Fruit fly (Drosophila melanogaster) Kc167 (cell line): ENCODE data around the gene CG9254.

ENCODE experiments used
- Myc ChIP-seq: fragments of >200 bp; optimal IDR thresholded peaks from 2 replicates; lab custom pipeline; 2017; ENCODE audit warnings: missing external identifiers
- Sin3A ChIP-seq: fragments of >200 bp; optimal IDR thresholded peaks from 2 replicates; lab custom pipeline; 2018; ENCODE audit warnings: missing external identifiers
- h ChIP-seq: fragments of >200 bp; optimal IDR thresholded peaks from 3 replicates; lab custom pipeline; 2018; ENCODE audit warnings: missing external identifiers
- insv ChIP-seq: fragments of >200 bp; optimal IDR thresholded peaks from 3 replicates; lab custom pipeline; 2018; ENCODE audit warnings: missing external identifiers
- psq ChIP-seq: fragments of >200 bp; optimal IDR thresholded peaks from 2 replicates; lab custom pipeline; 2017; ENCODE audit warnings: missing external identifiers
- ttk ChIP-seq: sonication (Bioruptor generic); optimal IDR thresholded peaks from 2 replicates; lab custom pipeline; 2017; ENCODE audit warnings: missing external identifiers

Gene CG9254

DNA sequence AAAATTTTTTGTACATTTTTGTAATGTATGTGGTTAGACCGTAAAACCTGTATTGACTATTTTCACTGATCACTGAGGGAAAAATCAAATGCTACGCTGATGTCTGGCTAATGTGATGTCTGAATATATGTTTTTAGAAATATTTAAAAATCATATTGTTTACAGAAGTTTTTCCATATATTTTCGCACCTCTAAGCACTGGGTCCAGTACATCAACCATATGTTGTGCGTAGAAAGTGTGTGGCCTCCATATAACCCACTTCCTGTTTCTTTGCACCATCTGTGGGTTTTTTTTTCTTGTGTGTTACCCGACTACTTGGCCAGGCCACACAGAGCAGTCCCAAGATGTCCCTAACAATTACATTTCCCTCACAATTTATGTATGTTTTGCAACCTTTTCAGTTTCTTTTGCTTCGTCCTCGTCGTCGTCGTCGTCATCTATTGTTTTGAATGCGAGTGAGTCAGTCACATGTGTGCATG is at the start of gene CG9254:
TSS of gene CG9254 (minus strand) at position 51 of the 480 bp plus-strand sequence.
- no peak for TF ChIP-seq insv (lab: Kevin White, UChicago)
- no peak for TF ChIP-seq h (lab: Kevin White, UChicago)
- no peak for TF ChIP-seq psq (lab: Kevin White, UChicago)
- TF ChIP-seq ttk (lab: Kevin White, UChicago): no peak
- no peak for TF ChIP-seq Myc (lab: Kevin White, UChicago)
- TF ChIP-seq Sin3A (lab: Kevin White, UChicago): no peak

DNA sequence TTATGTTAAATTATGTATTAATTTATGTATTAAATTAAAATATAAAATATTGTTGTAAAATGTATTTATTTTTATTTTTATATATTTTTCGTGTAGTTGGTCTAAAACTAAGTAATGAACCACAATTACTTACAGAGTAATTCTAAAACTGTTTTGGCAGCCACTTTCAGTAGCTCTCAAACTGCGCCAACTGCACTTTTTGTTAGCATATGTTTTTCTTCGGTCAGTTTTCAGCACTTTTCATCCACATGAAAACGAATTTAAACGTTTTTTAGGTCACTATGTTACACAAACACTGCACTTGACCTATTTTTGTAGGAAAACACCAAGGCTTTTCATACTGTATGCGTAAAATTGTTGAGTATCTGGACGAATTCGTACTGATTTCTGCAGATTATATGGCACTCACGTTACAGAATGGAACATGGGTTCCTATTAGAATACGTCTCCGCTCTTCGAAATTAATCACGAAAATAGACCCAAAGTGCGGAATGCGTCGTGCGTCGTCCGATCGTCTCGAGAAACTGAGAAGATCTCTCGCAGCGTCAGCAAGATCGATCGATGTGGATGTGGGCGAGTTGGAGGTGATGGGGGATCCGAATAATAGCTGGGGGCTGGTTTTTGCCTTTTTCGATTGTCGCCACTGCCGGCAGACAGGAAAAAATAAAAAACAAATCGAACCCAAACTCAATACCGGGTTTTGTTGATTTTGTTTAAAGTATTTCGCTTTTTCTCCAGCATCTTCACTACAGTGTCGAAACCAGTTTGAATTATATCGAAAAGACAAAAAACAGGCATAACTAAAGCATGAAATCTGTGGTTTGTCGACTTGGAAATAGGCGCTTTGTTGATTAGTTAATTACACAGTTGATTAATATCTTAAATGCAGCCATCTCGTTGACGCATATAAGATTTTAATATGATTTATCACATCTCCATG is 45.2 kb upstream of the CG9254 start, which contains the start of gene ics:
TSS of gene ics (minus strand) at position 716 of the 940 bp plus-strand sequence.
- TF ChIP-seq psq (lab: Kevin White, UChicago) (no peak), Myc (lab: Kevin White, UChicago) (no peak), Sin3A (lab: Kevin White, UChicago) (no peak), h (lab: Kevin White, UChicago) (no peak), insv (lab: Kevin White, UChicago) (no peak), ttk (lab: Kevin White, UChicago) (no peak)

DNA sequence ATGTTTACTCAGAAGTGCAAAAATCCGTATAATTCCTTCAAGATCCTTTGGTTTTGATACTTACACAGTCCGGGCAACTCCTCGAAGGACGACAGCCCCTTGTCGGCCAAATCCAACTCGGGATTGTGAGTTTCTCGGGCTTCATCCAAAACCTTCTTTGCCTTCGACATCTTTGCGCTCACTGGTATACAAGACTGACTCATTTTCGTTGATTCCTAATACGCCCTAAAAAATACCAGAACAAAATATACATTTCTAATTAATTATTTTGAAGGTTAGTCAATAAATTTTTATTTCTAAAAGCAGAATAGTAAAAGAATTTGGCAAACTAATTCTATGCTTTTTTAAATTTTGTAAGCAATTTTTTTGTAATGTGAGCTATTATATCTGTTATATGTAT is 44.1 kb upstream of the CG9254 start:
- no peak for TF ChIP-seq Sin3A (lab: Kevin White, UChicago)
- no peak for TF ChIP-seq psq (lab: Kevin White, UChicago)
- TF ChIP-seq Myc (lab: Kevin White, UChicago): no peak
- TF ChIP-seq h (lab: Kevin White, UChicago): no peak
- no peak for TF ChIP-seq ttk (lab: Kevin White, UChicago)
- TF ChIP-seq insv (lab: Kevin White, UChicago): no peak

DNA sequence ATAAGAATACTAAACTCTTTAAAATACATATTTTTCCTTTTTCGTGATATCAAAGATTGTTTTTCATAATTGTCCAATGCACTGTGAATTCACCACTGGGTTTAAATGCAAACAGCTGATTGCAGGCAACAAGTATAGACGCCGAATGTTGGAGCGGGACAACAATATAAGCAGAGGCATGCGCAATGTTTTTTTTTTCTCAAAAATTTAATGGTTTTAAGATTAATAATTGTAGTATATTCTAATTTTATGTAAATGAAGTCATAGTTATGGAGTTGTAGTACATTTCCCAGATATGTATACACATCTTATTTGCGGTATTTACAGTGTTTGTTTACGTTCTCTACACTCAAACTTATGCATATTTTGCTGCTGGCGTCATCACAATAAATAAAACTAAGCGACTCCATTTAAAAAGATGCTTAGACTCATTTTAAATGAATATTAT is 43.5 kb upstream of the CG9254 start:
- TF ChIP-seq Myc (lab: Kevin White, UChicago) (no peak), insv (lab: Kevin White, UChicago) (no peak), ttk (lab: Kevin White, UChicago) (no peak), h (lab: Kevin White, UChicago) (no peak), psq (lab: Kevin White, UChicago) (no peak), Sin3A (lab: Kevin White, UChicago) (no peak)

DNA sequence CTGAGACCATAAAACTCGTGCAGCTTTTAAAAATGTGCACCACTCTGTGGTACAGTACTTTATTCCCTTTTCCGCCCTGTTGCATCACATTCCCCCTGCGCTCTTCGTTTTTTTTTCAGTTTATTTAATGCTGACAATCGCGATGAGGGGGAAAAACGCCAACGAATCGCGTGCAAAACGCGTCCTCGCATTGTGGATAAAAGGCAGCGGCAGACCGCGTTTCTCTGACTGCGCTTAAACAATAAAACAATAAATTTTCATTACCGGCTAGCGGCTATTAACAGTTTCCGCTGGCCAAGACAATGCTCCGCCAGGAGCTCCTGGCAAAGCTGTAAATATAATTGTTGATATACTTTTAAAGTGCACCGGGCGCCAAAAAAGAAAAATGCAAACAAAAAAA is 33.0 kb upstream of the CG9254 start:
- no peak for TF ChIP-seq insv (lab: Kevin White, UChicago)
- no peak for TF ChIP-seq ttk (lab: Kevin White, UChicago)
- no peak for TF ChIP-seq Myc (lab: Kevin White, UChicago)
- no peak for TF ChIP-seq psq (lab: Kevin White, UChicago)
- no peak for TF ChIP-seq Sin3A (lab: Kevin White, UChicago)
- TF ChIP-seq h (lab: Kevin White, UChicago): no peak

DNA sequence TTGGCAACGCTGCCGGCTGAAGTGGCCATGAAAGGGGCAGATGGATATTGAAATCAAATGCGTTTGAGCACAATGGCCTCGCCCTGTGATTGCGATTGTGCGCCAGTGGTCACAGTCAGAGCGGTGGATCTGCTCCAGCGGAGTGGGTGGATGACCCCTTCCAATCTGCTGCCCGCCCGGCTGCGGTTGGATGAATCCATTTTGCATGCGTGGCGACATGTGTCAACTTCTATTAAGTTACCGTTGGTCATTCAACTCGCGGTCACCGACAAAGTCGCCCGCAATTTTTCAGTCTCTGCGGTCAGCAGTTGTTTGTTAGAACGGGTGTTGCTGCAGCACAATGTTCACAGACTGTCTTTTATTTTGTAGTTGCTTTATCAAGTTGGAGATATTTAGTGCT is 18.6 kb upstream of the CG9254 start:
- TF ChIP-seq insv (lab: Kevin White, UChicago) (no peak), psq (lab: Kevin White, UChicago) (no peak), Myc (lab: Kevin White, UChicago) (no peak), Sin3A (lab: Kevin White, UChicago) (no peak), h (lab: Kevin White, UChicago) (no peak), ttk (lab: Kevin White, UChicago) (no peak)

DNA sequence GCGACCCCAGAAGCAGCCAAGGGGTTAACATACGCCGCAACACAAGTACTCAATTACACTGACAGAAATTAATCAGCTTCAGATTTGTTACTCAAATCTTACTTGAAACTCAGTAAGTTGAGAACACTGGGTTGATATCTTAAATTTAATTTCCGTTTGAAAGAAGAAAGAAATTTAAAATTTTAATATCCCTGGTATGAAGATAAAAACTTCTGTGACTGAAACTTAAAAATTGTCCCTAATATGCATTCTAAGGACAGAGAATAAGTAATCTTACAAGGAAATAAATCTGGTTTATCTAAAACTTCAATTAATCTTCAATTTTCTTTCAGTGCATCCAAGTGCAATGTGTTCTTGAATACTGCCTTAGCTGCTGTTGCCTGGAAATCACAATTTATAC is 16.7 kb upstream of the CG9254 start:
- no peak for TF ChIP-seq insv (lab: Kevin White, UChicago)
- no peak for TF ChIP-seq ttk (lab: Kevin White, UChicago)
- TF ChIP-seq h (lab: Kevin White, UChicago): no peak
- no peak for TF ChIP-seq Sin3A (lab: Kevin White, UChicago)
- TF ChIP-seq Myc (lab: Kevin White, UChicago): no peak
- TF ChIP-seq psq (lab: Kevin White, UChicago): no peak

DNA sequence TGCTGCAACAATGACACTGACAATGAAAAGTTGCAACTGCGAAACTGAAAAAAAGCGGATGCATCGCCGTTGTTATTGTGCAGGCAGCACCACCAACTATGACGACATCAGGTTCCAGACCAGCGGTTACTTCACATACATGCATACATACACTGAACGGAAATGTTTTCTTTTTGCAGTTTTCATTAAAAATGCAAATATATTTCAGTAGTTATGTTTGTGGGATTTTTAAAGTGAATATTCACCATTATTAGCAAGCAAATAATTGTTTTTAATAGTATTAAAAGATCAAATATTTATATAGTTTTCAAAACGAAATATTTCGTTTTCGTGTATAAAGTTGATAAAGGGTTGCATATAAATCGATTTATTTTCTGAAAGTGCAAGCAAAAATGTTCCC is 14.9 kb upstream of the CG9254 start:
- no peak for TF ChIP-seq insv (lab: Kevin White, UChicago)
- TF ChIP-seq Myc (lab: Kevin White, UChicago): no peak
- TF ChIP-seq h (lab: Kevin White, UChicago): no peak
- TF ChIP-seq psq (lab: Kevin White, UChicago): no peak
- TF ChIP-seq ttk (lab: Kevin White, UChicago): no peak
- no peak for TF ChIP-seq Sin3A (lab: Kevin White, UChicago)

DNA sequence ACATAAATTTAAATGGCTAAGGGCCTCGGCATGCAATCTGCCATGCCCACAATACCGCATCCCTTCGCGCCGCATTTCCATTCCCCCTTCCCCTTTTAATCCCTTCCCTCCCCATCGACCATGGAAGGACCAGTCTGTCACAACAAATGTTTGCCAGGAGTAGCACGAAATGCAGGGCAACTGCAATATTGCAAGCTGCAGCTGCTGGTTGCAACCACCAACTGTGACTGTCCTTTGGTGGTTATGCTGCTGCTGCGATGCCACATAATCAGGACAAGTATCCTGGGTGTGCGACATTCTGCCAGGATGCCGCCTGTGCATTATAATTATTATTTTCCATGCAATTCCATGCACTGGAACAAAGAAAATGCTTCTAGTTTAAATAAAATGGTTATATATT is 5.6 kb downstream of the CG9254 start:
- TF ChIP-seq ttk (lab: Kevin White, UChicago) (no peak), h (lab: Kevin White, UChicago) (no peak), Sin3A (lab: Kevin White, UChicago) (no peak), insv (lab: Kevin White, UChicago) (no peak), psq (lab: Kevin White, UChicago) (no peak)

DNA sequence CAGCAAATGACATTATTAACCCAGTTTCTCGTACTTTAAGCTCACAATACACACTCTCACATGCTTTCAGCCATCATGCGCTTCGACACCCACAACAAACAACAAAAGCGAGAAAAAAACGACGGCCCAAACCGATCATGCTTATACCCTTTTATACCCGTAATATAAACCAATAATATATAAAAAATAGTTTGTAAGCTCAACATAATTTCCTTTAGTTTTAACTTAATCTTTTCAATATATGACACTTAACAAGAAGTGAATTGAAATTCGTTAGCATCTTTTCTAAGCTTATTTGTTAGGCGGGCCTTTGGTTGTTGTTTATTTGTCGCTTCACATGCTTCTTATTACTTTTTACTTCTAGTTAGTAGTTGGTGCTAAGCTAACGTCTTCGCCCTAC is 10.3 kb downstream of the CG9254 start:
- TF ChIP-seq h (lab: Kevin White, UChicago): no peak
- no peak for TF ChIP-seq ttk (lab: Kevin White, UChicago)
- no peak for TF ChIP-seq Sin3A (lab: Kevin White, UChicago)
- no peak for TF ChIP-seq Myc (lab: Kevin White, UChicago)
- no peak for TF ChIP-seq insv (lab: Kevin White, UChicago)

DNA sequence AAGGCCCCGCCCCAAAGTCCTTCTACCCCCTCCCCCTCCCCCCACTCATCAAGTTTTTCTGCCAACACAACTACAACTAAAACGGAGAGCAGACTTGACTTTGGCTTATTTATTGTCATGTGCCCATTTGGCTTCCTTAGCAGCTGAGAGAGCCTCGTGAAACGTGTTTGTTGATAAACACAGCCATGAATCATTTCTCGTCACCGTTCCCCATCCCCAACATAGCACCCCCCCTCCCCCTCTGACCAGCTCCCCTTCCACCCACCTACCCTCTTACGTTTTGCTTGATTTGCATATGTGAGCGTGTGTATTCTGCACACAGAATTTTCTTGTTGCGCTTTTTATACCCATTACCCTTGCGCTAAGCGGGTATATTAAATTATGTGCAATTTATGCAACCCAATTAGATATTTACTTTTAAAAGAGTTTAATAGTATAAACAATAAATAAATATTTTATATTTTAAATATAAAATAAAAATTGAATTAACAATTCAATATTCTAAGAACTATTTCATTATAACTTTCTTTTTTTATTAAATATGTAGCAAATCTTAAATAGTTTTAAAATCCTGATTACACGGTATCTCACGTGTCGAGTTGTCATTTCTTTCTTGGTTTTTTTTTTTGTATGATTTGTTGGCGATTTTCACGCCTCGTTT is 25.1 kb downstream of the CG9254 start:
- TF ChIP-seq insv (lab: Kevin White, UChicago) (no peak), Myc (lab: Kevin White, UChicago) (no peak), psq (lab: Kevin White, UChicago) (no peak), h (lab: Kevin White, UChicago) (no peak), ttk (lab: Kevin White, UChicago) (no peak), Sin3A (lab: Kevin White, UChicago) (no peak)
